Fruit fly (Drosophila melanogaster) whole organism, embryonic: Measurements from ENCODE around the gene CG7182.
A peak's percentile ranks its signal among the peaks of the same experiment; 100 is the strongest.

Experiments
- ATbp ChIP-seq: fragments of 200-800 bp; sonication (Bioruptor generic); optimal IDR thresholded peaks from 2 replicates; lab custom pipeline; 2017; ENCODE audit warnings: missing biosample characterization, mild to moderate bottlenecking, missing genetic modification characterization, missing genetic modification reagents
- CG1024 ChIP-seq: fragments of 200-800 bp; sonication (Bioruptor generic); IDR thresholded peaks from 2 replicates; pipeline ENCODE4 v1.3.6; 2022; ENCODE audit warnings: missing biosample characterization, missing genetic modification characterization
- CG10959 ChIP-seq: fragments of 200-800 bp; sonication (Bioruptor generic); IDR thresholded peaks from 2 replicates; pipeline ENCODE4 v1.3.6; 2022; ENCODE audit warnings: missing biosample characterization, missing genetic modification characterization
- CG11456 ChIP-seq: fragments of 200-800 bp; sonication (Bioruptor generic); IDR thresholded peaks from 3 replicates; pipeline ENCODE4 v1.3.6; 2022; ENCODE audit warnings: missing biosample characterization, missing genetic modification characterization
- CG11560 ChIP-seq: fragments of 200-800 bp; sonication (Bioruptor generic); IDR thresholded peaks from 3 replicates; pipeline ENCODE4 v1.3.6; 2022; ENCODE audit warnings: missing biosample characterization, missing genetic modification characterization
- CG12071 ChIP-seq: fragments of 200-800 bp; sonication (Bioruptor generic); optimal IDR thresholded peaks from 3 replicates; lab custom pipeline; 2018; ENCODE audit warnings: missing biosample characterization, mild to moderate bottlenecking, missing genetic modification characterization
- CG1233 ChIP-seq: fragments of 200-800 bp; sonication (Bioruptor generic); optimal IDR thresholded peaks from 4 replicates; lab custom pipeline; 2018; ENCODE audit warnings: missing biosample characterization, mild to moderate bottlenecking, missing genetic modification characterization
- CG16813 ChIP-seq: fragments of 200-800 bp; sonication (Bioruptor generic); IDR thresholded peaks from 3 replicates; pipeline ENCODE4 v1.3.6; 2022; ENCODE audit warnings: missing biosample characterization, missing genetic modification characterization; ENCODE audit not compliant: partially characterized antibody
- CG16815 ChIP-seq: fragments of 200-800 bp; sonication (Bioruptor generic); optimal IDR thresholded peaks from 3 replicates; lab custom pipeline; 2017; ENCODE audit warnings: missing biosample characterization, mild to moderate bottlenecking, missing genetic modification characterization
- CG17385 ChIP-seq: fragments of 200-800 bp; sonication (Bioruptor generic); optimal IDR thresholded peaks from 3 replicates; lab custom pipeline; 2018; ENCODE audit warnings: missing biosample characterization, mild to moderate bottlenecking, missing genetic modification characterization
- CG2199 ChIP-seq: fragments of 200-800 bp; sonication (Bioruptor generic); IDR thresholded peaks from 3 replicates; pipeline ENCODE4 v1.3.6; 2022; ENCODE audit warnings: missing biosample characterization, missing genetic modification characterization
- CG2875 ChIP-seq: fragments of 200-800 bp; sonication (Bioruptor generic); optimal IDR thresholded peaks from 2 replicates; lab custom pipeline; 2017; ENCODE audit warnings: missing biosample characterization, mild to moderate bottlenecking, missing genetic modification characterization, missing genetic modification reagents
- CG31365 ChIP-seq: fragments of 200-800 bp; sonication (Bioruptor generic); optimal IDR thresholded peaks from 2 replicates; lab custom pipeline; 2018; ENCODE audit warnings: missing biosample characterization, mild to moderate bottlenecking, missing genetic modification characterization
- CG3407 ChIP-seq: fragments of 200-800 bp; sonication (Bioruptor generic); optimal IDR thresholded peaks from 2 replicates; lab custom pipeline; 2018; ENCODE audit warnings: missing biosample characterization, mild to moderate bottlenecking, missing genetic modification characterization
- CG34376 ChIP-seq: fragments of 200-800 bp; sonication (Bioruptor generic); optimal IDR thresholded peaks from 2 replicates; lab custom pipeline; 2018; ENCODE audit warnings: missing biosample characterization, mild to moderate bottlenecking, missing genetic modification characterization
- CG4328 ChIP-seq: fragments of 200-800 bp; sonication (Bioruptor generic); optimal IDR thresholded peaks from 3 replicates; lab custom pipeline; 2017; ENCODE audit warnings: missing biosample characterization, missing genetic modification reagents, missing genetic modification characterization
- CG6254 ChIP-seq: fragments of 200-800 bp; sonication (Bioruptor generic); optimal IDR thresholded peaks from 3 replicates; lab custom pipeline; 2017; ENCODE audit warnings: mild to moderate bottlenecking, missing biosample characterization, missing genetic modification reagents, missing genetic modification characterization
- CG6683 ChIP-seq: fragments of 200-800 bp; sonication (Bioruptor generic); optimal IDR thresholded peaks from 2 replicates; lab custom pipeline; 2017; ENCODE audit warnings: missing biosample characterization, mild to moderate bottlenecking, missing genetic modification characterization, missing genetic modification reagents
- CG6813 ChIP-seq: fragments of 200-800 bp; sonication (Bioruptor generic); optimal IDR thresholded peaks from 2 replicates; lab custom pipeline; 2017; ENCODE audit warnings: missing biosample characterization, missing genetic modification characterization, mild to moderate bottlenecking, moderate library complexity, missing genetic modification reagents
- CG7372 ChIP-seq: fragments of 200-800 bp; sonication (Bioruptor generic); IDR thresholded peaks from 2 replicates; pipeline ENCODE4 v1.3.6; 2022; ENCODE audit warnings: missing biosample characterization, missing genetic modification characterization
- CG7928 ChIP-seq: fragments of 200-800 bp; sonication (Bioruptor generic); optimal IDR thresholded peaks from 2 replicates; lab custom pipeline; 2017; ENCODE audit warnings: missing biosample characterization, mild to moderate bottlenecking, missing genetic modification characterization
- CG8290 ChIP-seq, 3 experiments: fragments of 200-800 bp; sonication (Bioruptor generic); optimal IDR thresholded peaks; 2 replicates each; lab custom pipeline; 2016 to 2019; ENCODE audit warnings: missing biosample characterization in 3 of 3, missing genetic modification characterization in 3 of 3, mild to moderate bottlenecking in 2 of 3, moderate library complexity in 1 of 3
- CG9609 ChIP-seq: fragments of 200-800 bp; sonication (Bioruptor generic); optimal IDR thresholded peaks from 3 replicates; lab custom pipeline; 2016; ENCODE audit warnings: missing biosample characterization, missing genetic modification characterization
- CG9727 ChIP-seq: fragments of 200-800 bp; sonication (Bioruptor generic); optimal IDR thresholded peaks from 3 replicates; lab custom pipeline; 2017; ENCODE audit warnings: missing biosample characterization, mild to moderate bottlenecking, missing genetic modification characterization
- CrebB ChIP-seq: fragments of 200-800 bp; sonication (Bioruptor generic); optimal IDR thresholded peaks from 3 replicates; lab custom pipeline; 2018; ENCODE audit warnings: missing biosample characterization, mild to moderate bottlenecking, missing genetic modification characterization
- Dip3 ChIP-seq: fragments of 200-800 bp; sonication (Bioruptor generic); optimal IDR thresholded peaks from 3 replicates; lab custom pipeline; 2016; ENCODE audit warnings: missing biosample characterization, missing genetic modification characterization
- Doc3 ChIP-seq: fragments of 200-800 bp; sonication (Bioruptor generic); IDR thresholded peaks from 3 replicates; pipeline ENCODE4 v1.3.6; 2022; ENCODE audit warnings: missing biosample characterization, missing genetic modification characterization; ENCODE audit not compliant: partially characterized antibody
- E2f1 ChIP-seq: fragments of 200-800 bp; sonication (Bioruptor generic); IDR thresholded peaks from 2 replicates; pipeline ENCODE4 v1.3.6; 2022; ENCODE audit warnings: missing biosample characterization, missing genetic modification characterization
- Hey ChIP-seq: fragments of 200-800 bp; sonication (Bioruptor generic); optimal IDR thresholded peaks from 3 replicates; lab custom pipeline; 2018; ENCODE audit warnings: missing biosample characterization, mild to moderate bottlenecking, missing genetic modification characterization
- MTF-1 ChIP-seq: fragments of 200-800 bp; sonication (Bioruptor generic); optimal IDR thresholded peaks from 2 replicates; lab custom pipeline; 2018; ENCODE audit warnings: missing biosample characterization, mild to moderate bottlenecking, missing genetic modification characterization, borderline replicate concordance
- Nf-YA ChIP-seq: fragments of 200-800 bp; sonication (Bioruptor generic); IDR thresholded peaks from 2 replicates; pipeline ENCODE4 v1.3.6; 2022; ENCODE audit warnings: missing biosample characterization, missing genetic modification characterization
- Opbp ChIP-seq: fragments of 200-800 bp; sonication (Bioruptor generic); IDR thresholded peaks from 3 replicates; pipeline ENCODE4 v1.3.6; 2022; ENCODE audit warnings: missing biosample characterization, missing genetic modification characterization; ENCODE audit not compliant: partially characterized antibody
- Trl ChIP-seq, 3 experiments: fragments of >200 bp in 2 of 3; fragments of 200-800 bp in 1 of 3; sonication (Bioruptor generic) in 1 of 3; optimal IDR thresholded peaks; 2 replicates in 1 of 3; 3 replicates in 2 of 3; lab custom pipeline; 2016 to 2017; ENCODE audit warnings: missing biosample characterization in 1 of 3, missing genetic modification characterization in 1 of 3
- amos ChIP-seq: fragments of 200-800 bp; sonication (Bioruptor generic); IDR thresholded peaks from 2 replicates; pipeline ENCODE4 v1.3.6; 2022; ENCODE audit warnings: missing biosample characterization, missing genetic modification characterization; ENCODE audit not compliant: partially characterized antibody
- bab2 ChIP-seq: fragments of 200-800 bp; sonication (Bioruptor generic); optimal IDR thresholded peaks from 2 replicates; lab custom pipeline; 2016; ENCODE audit warnings: missing biosample characterization, missing genetic modification characterization
- br ChIP-seq: fragments of >200 bp; optimal IDR thresholded peaks from 2 replicates; lab custom pipeline; 2017
- bsh ChIP-seq, 2 experiments: fragments of 200-800 bp; sonication (Bioruptor generic); optimal IDR thresholded peaks; 2 replicates each; lab custom pipeline; 2017 to 2018; ENCODE audit warnings: mild to moderate bottlenecking in 2 of 2, missing biosample characterization in 2 of 2, missing genetic modification characterization in 2 of 2, moderate library complexity in 1 of 2
- chif ChIP-seq, 2 experiments: fragments of 200-800 bp; sonication (Bioruptor generic); optimal IDR thresholded peaks; 3 replicates each; lab custom pipeline; 2016; ENCODE audit warnings: missing biosample characterization in 2 of 2, missing genetic modification characterization in 2 of 2
- chm ChIP-seq: fragments of 200-800 bp; sonication (Bioruptor generic); IDR thresholded peaks from 2 replicates; pipeline ENCODE4 v1.3.6; 2022; ENCODE audit warnings: missing biosample characterization, missing genetic modification characterization
- da ChIP-seq: fragments of 200-800 bp; sonication (Bioruptor generic); optimal IDR thresholded peaks from 2 replicates; lab custom pipeline; 2016; ENCODE audit warnings: missing biosample characterization, missing genetic modification characterization
- esg ChIP-seq: fragments of 200-800 bp; sonication (Bioruptor generic); conservative IDR thresholded peaks from 2 replicates; pipeline ENCODE4 v1.3.6; 2022; ENCODE audit warnings: missing biosample characterization, missing genetic modification characterization
- fd3F ChIP-seq: fragments of 200-800 bp; sonication (Bioruptor generic); optimal IDR thresholded peaks from 2 replicates; lab custom pipeline; 2018; ENCODE audit warnings: missing biosample characterization, mild to moderate bottlenecking, missing genetic modification characterization, moderate library complexity
- gce ChIP-seq: fragments of 200-800 bp; sonication (Bioruptor generic); IDR thresholded peaks from 3 replicates; pipeline ENCODE4 v1.3.6; 2022; ENCODE audit warnings: missing biosample characterization, missing genetic modification characterization
- pfk ChIP-seq: fragments of 200-800 bp; sonication (Bioruptor generic); optimal IDR thresholded peaks from 2 replicates; lab custom pipeline; 2018; ENCODE audit warnings: missing biosample characterization, mild to moderate bottlenecking, missing genetic modification characterization, moderate library complexity
- rib ChIP-seq: fragments of 200-800 bp; sonication (Bioruptor generic); IDR thresholded peaks from 2 replicates; pipeline ENCODE4 v1.3.6; 2022; ENCODE audit warnings: missing biosample characterization, missing genetic modification characterization
- seq ChIP-seq: fragments of 200-800 bp; sonication (Bioruptor generic); IDR thresholded peaks from 2 replicates; pipeline ENCODE4 v1.3.6; 2022; ENCODE audit warnings: missing biosample characterization, missing genetic modification characterization

Gene CG7182

dm6 chr3L:8358138-8358537 is 12.0 kb upstream of the CG7182 start (continued):
- no peak for TF ChIP-seq Doc3 (GFP tag; lab: Robert Waterston, UW)
- no peak for TF ChIP-seq chif (GFP tag; optimal IDR thresholded peaks at IDR 0.05; lab: Kevin White, UChicago)
- no peak for TF ChIP-seq Dip3 (GFP tag; lab: Kevin White, UChicago)
- TF ChIP-seq CG9609 (GFP tag; lab: Kevin White, UChicago), result no peak

- TF ChIP-seq ATbp (no peak), rib (GFP tag; lab: Robert Waterston, UW) (no peak), Nf-YA (GFP tag; lab: Robert Waterston, UW) (no peak), amos (GFP tag; lab: Robert Waterston, UW) (no peak), CG1233 (GFP tag; lab: Kevin White, UChicago) (no peak), CG2199 (GFP tag; lab: Robert Waterston, UW) (no peak), CG2875 (GFP tag; lab: Kevin White, UChicago) (no peak), CG8290 (GFP tag; optimal IDR thresholded peaks at IDR 0.05; lab: Kevin White, UChicago) (no peak), CG8290 (tag; optimal IDR thresholded peaks at IDR 0.05; lab: Kevin White, UChicago) (no peak), CG17385 (GFP tag; lab: Kevin White, UChicago) (no peak), CG11456 (GFP tag; lab: Robert Waterston, UW) (no peak), esg (GFP tag; lab: Robert Waterston, UW) (no peak), CG34376 (GFP tag; lab: Kevin White, UChicago) (no peak), CG6254 (GFP tag; lab: Kevin White, UChicago) (no peak), CG11560 (tag; lab: Robert Waterston, UW) (no peak), br (no peak)
Observed at dm6 chr3L:8356196-8356595, 10.0 kb upstream of the CG7182 start, which contains the start of gene Culd. Culd (minus strand) TSS chr3L:8356296.

DNA sequence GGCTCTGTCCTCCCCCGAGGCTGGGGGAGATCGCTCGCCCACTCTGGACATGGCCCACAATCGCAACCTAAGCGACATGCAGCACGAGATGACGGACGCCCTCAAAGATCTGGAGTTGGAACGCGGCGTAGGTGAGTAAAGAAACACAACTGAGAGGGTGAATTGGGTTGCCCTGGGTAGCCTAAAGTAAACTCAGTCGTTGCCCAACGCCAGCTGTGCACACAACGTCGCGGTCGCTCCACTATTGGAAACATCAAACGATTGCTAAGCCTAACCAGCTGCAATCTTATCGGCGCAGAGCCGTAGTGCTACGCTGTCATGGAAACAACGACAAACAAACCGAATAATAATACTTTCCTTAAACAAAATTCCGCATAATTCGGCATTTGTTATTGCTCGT is 1.2 kb upstream of the CG7182 start:
- TF ChIP-seq CG31365 (tag; lab: Kevin White, UChicago) (peak; percentile 30), CG4328 (GFP tag; lab: Kevin White, UChicago) (peak; percentile 50), gce (GFP tag; lab: Robert Waterston, UW) (peak; percentile 79; the same call in 2 of the 3 replicates), Opbp (no peak), MTF-1 (GFP tag; lab: Kevin White, UChicago) (peak; percentile 56), CG9727 (peak; percentile 12), CG7928 (GFP tag; lab: Kevin White, UChicago) (no peak), pfk (GFP tag; lab: Kevin White, UChicago) (peak; percentile 22), bab2 (GFP tag; lab: Kevin White, UChicago) (peak; percentile 4), seq (GFP tag; lab: Robert Waterston, UW) (peak; percentile 50; the same call in 1 of the 2 replicates), bsh (GFP tag; optimal IDR thresholded peaks at IDR 0.05; lab: Kevin White, UChicago) (peak in 1 of 2 experiments; percentile 22), CG10959 (no peak), CG6813 (GFP tag; lab: Kevin White, UChicago) (peak; percentile 70), CG2875 (GFP tag; lab: Kevin White, UChicago) (peak; percentile 44), E2f1 (GFP tag; lab: Robert Waterston, UW) (peak; percentile 17; the same call in 1 of the 2 replicates), CG3407 (GFP tag; lab: Kevin White, UChicago) (peak; percentile 44), CrebB (peak; percentile 38), CG12071 (peak; percentile 64), CG16813 (GFP tag; lab: Robert Waterston, UW) (no peak), CG1024 (peak; percentile 39; the same call in 1 of the 2 replicates), CG6683 (peak; percentile 15), Hey (tag; lab: Kevin White, UChicago) (no peak), Trl (optimal IDR thresholded peaks at IDR 0.05; lab: Kevin White, UChicago) (no peak), Trl (GFP tag; optimal IDR thresholded peaks at IDR 0.05; lab: Kevin White, UChicago) (peak; percentile 43), CG16815 (GFP tag; lab: Kevin White, UChicago) (no peak), CG7372 (GFP tag; lab: Robert Waterston, UW) (no peak), fd3F (GFP tag; lab: Kevin White, UChicago) (peak; percentile 17), chm (peak; percentile 55), da (peak; percentile 28)
